Fruit fly (Drosophila melanogaster) Kc167 (cell line): Measurements from ENCODE around the gene CG12075.

Experiments
- Sin3A ChIP-seq: fragments of >200 bp; optimal IDR thresholded peaks from 2 replicates; lab custom pipeline; 2018; ENCODE audit warnings: missing external identifiers
- h ChIP-seq: fragments of >200 bp; optimal IDR thresholded peaks from 3 replicates; lab custom pipeline; 2018; ENCODE audit warnings: missing external identifiers
- insv ChIP-seq: fragments of >200 bp; optimal IDR thresholded peaks from 3 replicates; lab custom pipeline; 2018; ENCODE audit warnings: missing external identifiers
- psq ChIP-seq: fragments of >200 bp; optimal IDR thresholded peaks from 2 replicates; lab custom pipeline; 2017; ENCODE audit warnings: missing external identifiers
- ttk ChIP-seq: sonication (Bioruptor generic); optimal IDR thresholded peaks from 2 replicates; lab custom pipeline; 2017; ENCODE audit warnings: missing external identifiers

- TF ChIP-seq psq (lab: Kevin White, UChicago) (no peak), Sin3A (lab: Kevin White, UChicago) (no peak), ttk (lab: Kevin White, UChicago) (no peak), h (lab: Kevin White, UChicago) (no peak), insv (lab: Kevin White, UChicago) (no peak)
Measured at dm6 chrX:8883388-8883787, 45.3 kb downstream of the CG12075 start.
